Worm (Caenorhabditis elegans): Measurements from ENCODE around the gene dmd-4.

The dmd-4 gene

ce11 chrX:14861752-14862151 is at the start of gene dmd-4:
Gene dmd-4, minus strand, starts transcription at chrX:14861852.
- no peak for TF ChIP-seq T22C8.4 (GFP tag; IDR thresholded peaks at IDR 0.05)
- TF ChIP-seq klf-2 (GFP tag; conservative IDR thresholded peaks at IDR 0.05): no peak
- no peak for TF ChIP-seq ref-1 (GFP tag; conservative IDR thresholded peaks at IDR 0.05)
- TF ChIP-seq cog-1 (tag; optimal IDR thresholded peaks at IDR 0.05): no peak
- TF ChIP-seq flt-1 (GFP tag; IDR thresholded peaks at IDR 0.05): no peak
- no peak for TF ChIP-seq ztf-23 (GFP tag; IDR thresholded peaks at IDR 0.05)
- TF ChIP-seq ztf-29 (GFP tag; IDR thresholded peaks at IDR 0.05): no peak
- no peak for TF ChIP-seq med-1 (GFP tag; optimal IDR thresholded peaks at IDR 0.05; ENCODE audit: insufficient read depth)
- no peak for TF ChIP-seq tab-1 (GFP tag; IDR thresholded peaks at IDR 0.05)

DNA sequence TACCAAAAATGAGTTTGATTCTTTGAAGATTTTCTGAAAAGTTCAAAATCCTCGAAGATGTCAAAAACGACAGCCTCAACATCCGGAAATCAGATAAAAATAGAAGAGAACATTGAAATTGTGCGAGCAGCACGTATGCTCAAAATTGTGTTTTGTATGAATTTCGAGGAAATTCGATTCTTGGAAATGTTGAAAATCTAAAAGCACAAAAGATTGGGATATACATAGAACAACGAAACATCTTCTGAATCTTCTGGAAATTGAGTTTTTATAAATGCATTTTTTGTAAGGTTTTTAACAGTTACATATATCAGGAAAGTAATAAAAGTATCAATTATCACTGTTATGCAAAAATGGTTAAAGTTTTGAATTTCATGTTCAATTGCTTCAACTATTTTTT is 49.0 kb upstream of the dmd-4 start:
- TF ChIP-seq ztf-29 (GFP tag; IDR thresholded peaks at IDR 0.05): no peak
- TF ChIP-seq flt-1 (GFP tag; IDR thresholded peaks at IDR 0.05): no peak
- no peak for TF ChIP-seq klf-2 (GFP tag; conservative IDR thresholded peaks at IDR 0.05)
- no peak for TF ChIP-seq med-1 (GFP tag; optimal IDR thresholded peaks at IDR 0.05; ENCODE audit: insufficient read depth)
- TF ChIP-seq ref-1 (GFP tag; conservative IDR thresholded peaks at IDR 0.05): no peak
- no peak for TF ChIP-seq tab-1 (GFP tag; IDR thresholded peaks at IDR 0.05)
- TF ChIP-seq ztf-23 (GFP tag; IDR thresholded peaks at IDR 0.05): no peak
- no peak for TF ChIP-seq T22C8.4 (GFP tag; IDR thresholded peaks at IDR 0.05)
- TF ChIP-seq cog-1 (tag; optimal IDR thresholded peaks at IDR 0.05): no peak

ce11 chrX:14907257-14907801 is 45.7 kb upstream of the dmd-4 start:
- TF ChIP-seq med-1 (GFP tag; optimal IDR thresholded peaks at IDR 0.05; ENCODE audit: insufficient read depth): no peak
- TF ChIP-seq flt-1 (GFP tag; IDR thresholded peaks at IDR 0.05): no peak
- TF ChIP-seq ref-1 (GFP tag; conservative IDR thresholded peaks at IDR 0.05): no peak
- TF ChIP-seq cog-1 (tag; optimal IDR thresholded peaks at IDR 0.05): no peak

ce11 chrX:14905161-14905560 is 43.5 kb upstream of the dmd-4 start, which contains the start of gene hex-5:
Gene hex-5, minus strand, starts transcription at chrX:14905261.
- TF ChIP-seq tab-1 (GFP tag; IDR thresholded peaks at IDR 0.05): no peak
- no peak for TF ChIP-seq ztf-23 (GFP tag; IDR thresholded peaks at IDR 0.05)
- no peak for TF ChIP-seq klf-2 (GFP tag; conservative IDR thresholded peaks at IDR 0.05)
- no peak for TF ChIP-seq T22C8.4 (GFP tag; IDR thresholded peaks at IDR 0.05)
- TF ChIP-seq med-1 (GFP tag; optimal IDR thresholded peaks at IDR 0.05; ENCODE audit: insufficient read depth): no peak
- TF ChIP-seq cog-1 (tag; optimal IDR thresholded peaks at IDR 0.05): no peak
- TF ChIP-seq ztf-29 (GFP tag; IDR thresholded peaks at IDR 0.05): no peak
- TF ChIP-seq ref-1 (GFP tag; conservative IDR thresholded peaks at IDR 0.05): no peak
- TF ChIP-seq flt-1 (GFP tag; IDR thresholded peaks at IDR 0.05): no peak

DNA sequence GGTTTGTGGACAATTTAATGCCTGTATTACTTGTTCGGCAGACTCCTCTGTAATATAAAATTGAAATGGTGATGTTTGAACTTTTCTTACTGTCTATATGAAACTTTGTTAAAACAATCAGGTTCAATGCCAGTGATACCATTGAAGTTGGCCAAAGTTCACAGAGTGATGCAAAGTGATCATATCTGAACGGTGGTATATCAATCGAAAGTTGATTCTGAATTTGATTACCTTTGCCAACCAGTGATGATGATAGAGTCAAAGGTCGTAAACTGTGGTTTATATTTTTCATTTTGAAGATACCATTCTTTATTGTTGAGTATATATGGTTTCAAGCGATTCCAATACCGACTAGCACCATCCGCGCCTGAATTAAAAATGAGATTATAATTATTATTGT is 41.8 kb upstream of the dmd-4 start:
- TF ChIP-seq ztf-29 (GFP tag; IDR thresholded peaks at IDR 0.05): no peak

ce11 chrX:14900487-14900886 is 38.8 kb upstream of the dmd-4 start:
- TF ChIP-seq tab-1 (GFP tag; IDR thresholded peaks at IDR 0.05) (no peak), klf-2 (GFP tag; conservative IDR thresholded peaks at IDR 0.05) (no peak), cog-1 (tag; optimal IDR thresholded peaks at IDR 0.05) (no peak), med-1 (GFP tag; optimal IDR thresholded peaks at IDR 0.05; ENCODE audit: insufficient read depth) (no peak), ztf-29 (GFP tag; IDR thresholded peaks at IDR 0.05) (no peak), flt-1 (GFP tag; IDR thresholded peaks at IDR 0.05) (no peak), ztf-23 (GFP tag; IDR thresholded peaks at IDR 0.05) (no peak), ref-1 (GFP tag; conservative IDR thresholded peaks at IDR 0.05) (no peak), T22C8.4 (GFP tag; IDR thresholded peaks at IDR 0.05) (no peak)

DNA sequence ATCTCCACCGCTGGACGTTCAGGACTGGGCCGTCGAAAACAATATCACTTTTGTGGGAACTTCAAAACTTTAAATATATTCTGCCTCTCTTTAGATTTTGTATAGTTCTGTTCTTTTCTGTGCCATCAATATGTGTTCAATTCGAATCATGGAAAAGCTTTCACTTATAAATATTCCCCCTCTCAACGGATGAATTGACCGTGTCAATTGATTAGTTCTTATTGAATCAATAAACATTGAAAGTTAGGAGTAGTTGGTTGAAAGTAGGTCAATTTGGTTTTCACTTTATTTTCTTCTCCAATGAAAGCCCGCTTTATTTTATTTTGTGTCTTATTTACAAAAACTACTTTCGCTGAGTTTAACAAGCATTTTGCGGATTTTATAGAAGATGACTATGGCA is 36.6 kb upstream of the dmd-4 start, which contains the start of gene lips-8:
TSS of gene lips-8 (plus strand) at position 301 of the 400 bp plus-strand sequence.
- TF ChIP-seq med-1 (GFP tag; optimal IDR thresholded peaks at IDR 0.05; ENCODE audit: insufficient read depth) (no peak), T22C8.4 (GFP tag; IDR thresholded peaks at IDR 0.05) (no peak), ref-1 (GFP tag; conservative IDR thresholded peaks at IDR 0.05) (no peak)

ce11 chrX:14897192-14897591 is 35.5 kb upstream of the dmd-4 start:
- TF ChIP-seq tab-1 (GFP tag; IDR thresholded peaks at IDR 0.05) (no peak), ztf-29 (GFP tag; IDR thresholded peaks at IDR 0.05) (no peak), cog-1 (tag; optimal IDR thresholded peaks at IDR 0.05) (no peak)

DNA sequence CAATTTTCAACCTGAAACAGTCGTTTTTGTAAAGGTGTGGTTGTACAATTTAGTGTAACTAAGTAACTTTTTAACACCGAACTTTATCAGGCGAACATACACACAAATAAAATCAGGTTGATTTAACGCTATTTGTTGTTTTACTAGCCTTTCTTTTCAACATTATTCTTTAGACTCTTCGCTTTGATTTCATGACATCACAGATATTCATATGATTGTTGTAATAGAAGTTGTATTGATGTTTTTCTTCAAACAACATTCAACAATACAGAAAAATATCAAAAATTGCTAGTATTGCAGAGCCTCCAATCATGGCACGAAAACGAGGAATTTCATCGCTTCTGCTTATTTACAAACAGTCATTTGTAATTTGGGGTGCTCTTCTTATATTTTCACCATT is 33.2 kb upstream of the dmd-4 start, which contains the start of gene nac-1:
TSS of gene nac-1 (plus strand) at position 301 of the 400 bp plus-strand sequence.
- TF ChIP-seq tab-1 (GFP tag; IDR thresholded peaks at IDR 0.05): no peak
- no peak for TF ChIP-seq klf-2 (GFP tag; conservative IDR thresholded peaks at IDR 0.05)
- TF ChIP-seq ztf-23 (GFP tag; IDR thresholded peaks at IDR 0.05): no peak
- no peak for TF ChIP-seq ztf-29 (GFP tag; IDR thresholded peaks at IDR 0.05)
- no peak for TF ChIP-seq ref-1 (GFP tag; conservative IDR thresholded peaks at IDR 0.05)
- TF ChIP-seq cog-1 (tag; optimal IDR thresholded peaks at IDR 0.05): no peak
- no peak for TF ChIP-seq flt-1 (GFP tag; IDR thresholded peaks at IDR 0.05)
- no peak for TF ChIP-seq med-1 (GFP tag; optimal IDR thresholded peaks at IDR 0.05; ENCODE audit: insufficient read depth)
- TF ChIP-seq T22C8.4 (GFP tag; IDR thresholded peaks at IDR 0.05): no peak

DNA sequence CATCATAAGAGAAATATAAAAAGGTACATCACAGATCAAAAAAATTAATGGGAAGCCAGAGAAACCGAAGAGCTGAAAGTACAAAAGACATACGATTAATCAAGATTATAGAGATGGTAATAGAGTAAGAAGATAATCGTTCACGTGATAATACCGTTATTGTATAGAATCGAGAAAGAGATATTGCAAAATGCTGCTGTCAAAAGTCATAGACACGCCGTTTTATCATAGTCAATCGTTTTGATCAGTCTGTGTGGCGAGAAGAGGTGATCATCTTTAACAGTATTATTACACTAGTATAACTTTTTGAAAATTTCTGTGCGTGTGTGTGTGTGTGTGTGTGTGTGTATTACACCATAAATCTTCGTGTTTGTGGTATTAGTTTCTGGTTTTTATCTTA is 32.7 kb upstream of the dmd-4 start:
- no peak for TF ChIP-seq klf-2 (GFP tag; conservative IDR thresholded peaks at IDR 0.05)
- no peak for TF ChIP-seq med-1 (GFP tag; optimal IDR thresholded peaks at IDR 0.05; ENCODE audit: insufficient read depth)
- TF ChIP-seq tab-1 (GFP tag; IDR thresholded peaks at IDR 0.05): no peak
- TF ChIP-seq cog-1 (tag; optimal IDR thresholded peaks at IDR 0.05): no peak
- TF ChIP-seq ztf-23 (GFP tag; IDR thresholded peaks at IDR 0.05): no peak
- no peak for TF ChIP-seq T22C8.4 (GFP tag; IDR thresholded peaks at IDR 0.05)
- no peak for TF ChIP-seq ref-1 (GFP tag; conservative IDR thresholded peaks at IDR 0.05)
- TF ChIP-seq flt-1 (GFP tag; IDR thresholded peaks at IDR 0.05): no peak
- no peak for TF ChIP-seq ztf-29 (GFP tag; IDR thresholded peaks at IDR 0.05)
